Worm (Caenorhabditis elegans) whole organism, young adult: ENCODE results near the gene Y97E10AR.8.

Experiments used
- F49E8.2 ChIP-seq: sonication (generic microtip); optimal IDR thresholded peaks from 3 replicates; lab custom pipeline; 2017; ENCODE audit warnings: missing genetic modification characterization, mild to moderate bottlenecking, missing compliant biosample characterization, antibody characterized with exemption, moderate library complexity; ENCODE audit not compliant: insufficient read depth
- F57C9.4 ChIP-seq: sonication (generic microtip); optimal IDR thresholded peaks from 2 replicates; lab custom pipeline; 2017; ENCODE audit warnings: mild to moderate bottlenecking, missing genetic modification characterization, missing compliant biosample characterization
- K12H6.12 ChIP-seq: fragments of 200-800 bp; sonication (Bioruptor generic); optimal IDR thresholded peaks from 2 replicates; lab custom pipeline; 2018; ENCODE audit warnings: mild to moderate bottlenecking, missing genetic modification characterization, missing compliant biosample characterization
- T26A5.8 ChIP-seq: sonication (generic microtip); optimal IDR thresholded peaks from 2 replicates; lab custom pipeline; 2016; ENCODE audit warnings: missing genetic modification characterization, missing compliant biosample characterization
- Y53F4B.3 ChIP-seq: fragments of 200-800 bp; sonication (Bioruptor generic); IDR thresholded peaks from 2 replicates; pipeline ENCODE4 v1.3.6; 2022; ENCODE audit warnings: missing genetic modification reagents, missing genetic modification characterization, missing compliant biosample characterization
- Y56A3A.18 ChIP-seq: fragments of 200-800 bp; sonication (Bioruptor generic); IDR thresholded peaks from 2 replicates; pipeline ENCODE4 v1.3.6; 2022; ENCODE audit warnings: missing genetic modification reagents, missing genetic modification characterization, missing compliant biosample characterization
- Y79H2A.3 ChIP-seq: fragments of 200-800 bp; sonication (Bioruptor generic); conservative IDR thresholded peaks from 2 replicates; pipeline ENCODE4 v1.3.6; 2022; ENCODE audit warnings: missing genetic modification reagents, missing genetic modification characterization, missing compliant biosample characterization
- Y95B8A.8 ChIP-seq: fragments of 200-800 bp; sonication (Bioruptor generic); IDR thresholded peaks from 2 replicates; pipeline ENCODE4 v1.3.6; 2022; ENCODE audit warnings: missing genetic modification reagents, missing genetic modification characterization, missing compliant biosample characterization
- akir-1 ChIP-seq: fragments of 200-800 bp; sonication (Bioruptor generic); optimal IDR thresholded peaks from 2 replicates; lab custom pipeline; 2018; ENCODE audit warnings: mild to moderate bottlenecking, missing genetic modification characterization, moderate library complexity, missing compliant biosample characterization
- ama-1 ChIP-seq, 3 experiments: fragments of 150-350 bp in 1 of 3; sonication (generic microtip) in 2 of 3; optimal IDR thresholded peaks; 2 replicates each; lab custom pipeline; 2014 to 2018; ENCODE audit warnings: missing biosample characterization in 2 of 3, missing genetic modification characterization in 2 of 3, missing genetic modification reagents in 2 of 3
- aptf-2 ChIP-seq: fragments of 200-800 bp; sonication (Bioruptor generic); conservative IDR thresholded peaks from 2 replicates; pipeline ENCODE4 v1.3.6; 2022; ENCODE audit warnings: missing genetic modification reagents, missing genetic modification characterization, missing compliant biosample characterization
- atf-7 ChIP-seq: sonication (generic microtip); optimal IDR thresholded peaks from 2 replicates; lab custom pipeline; 2017; ENCODE audit warnings: mild to moderate bottlenecking, missing genetic modification characterization, missing compliant biosample characterization
- attf-3 ChIP-seq: fragments of 200-800 bp; sonication (Bioruptor generic); conservative IDR thresholded peaks from 2 replicates; pipeline ENCODE4 v1.3.6; 2022; ENCODE audit warnings: missing genetic modification reagents, missing genetic modification characterization, missing compliant biosample characterization
- attf-5 ChIP-seq: fragments of 200-800 bp; sonication (Bioruptor generic); optimal IDR thresholded peaks from 2 replicates; lab custom pipeline; 2018; ENCODE audit warnings: mild to moderate bottlenecking, missing genetic modification characterization, missing compliant biosample characterization
- ccch-3 ChIP-seq: fragments of 200-800 bp; sonication (Bioruptor generic); optimal IDR thresholded peaks from 2 replicates; lab custom pipeline; 2018; ENCODE audit warnings: mild to moderate bottlenecking, missing genetic modification characterization, missing compliant biosample characterization
- ceh-40 ChIP-seq: fragments of 200-800 bp; sonication (Bioruptor generic); IDR thresholded peaks from 2 replicates; pipeline ENCODE4 v1.3.6; 2022; ENCODE audit warnings: missing genetic modification characterization, missing compliant biosample characterization
- dox-1 ChIP-seq: fragments of 200-800 bp; sonication (Bioruptor generic); IDR thresholded peaks from 2 replicates; pipeline ENCODE4 v1.3.6; 2022; ENCODE audit warnings: missing genetic modification reagents, missing genetic modification characterization, missing compliant biosample characterization
- dpff-1 ChIP-seq: sonication (generic microtip); optimal IDR thresholded peaks from 2 replicates; lab custom pipeline; 2017; ENCODE audit warnings: mild to moderate bottlenecking, missing genetic modification characterization, missing compliant biosample characterization
- dpl-1 ChIP-seq: fragments of 150-350 bp; optimal IDR thresholded peaks from 2 replicates; lab custom pipeline; 2014; ENCODE audit warnings: missing biosample characterization, missing genetic modification reagents, missing genetic modification characterization
- egrh-3 ChIP-seq: fragments of 200-800 bp; sonication (Bioruptor generic); IDR thresholded peaks from 2 replicates; pipeline ENCODE4 v1.3.6; 2022; ENCODE audit warnings: missing genetic modification reagents, missing genetic modification characterization, missing compliant biosample characterization
- ekl-4 ChIP-seq: fragments of 200-800 bp; sonication (Bioruptor generic); IDR thresholded peaks from 2 replicates; pipeline ENCODE4 v1.3.6; 2022; ENCODE audit warnings: missing genetic modification reagents, missing genetic modification characterization, missing compliant biosample characterization
- ets-4 ChIP-seq: fragments of 200-800 bp; sonication (Bioruptor generic); optimal IDR thresholded peaks from 2 replicates; lab custom pipeline; 2018; ENCODE audit warnings: mild to moderate bottlenecking, missing genetic modification characterization, missing compliant biosample characterization
- fkh-3 ChIP-seq: sonication (generic microtip); optimal IDR thresholded peaks from 2 replicates; lab custom pipeline; 2016; ENCODE audit warnings: mild to moderate bottlenecking, missing genetic modification characterization, missing compliant biosample characterization
- gei-17 ChIP-seq: fragments of 200-800 bp; sonication (Bioruptor generic); optimal IDR thresholded peaks from 2 replicates; lab custom pipeline; 2018; ENCODE audit warnings: mild to moderate bottlenecking, missing genetic modification characterization, missing compliant biosample characterization
- hlh-26 ChIP-seq: fragments of 200-800 bp; sonication (Bioruptor generic); conservative IDR thresholded peaks from 2 replicates; pipeline ENCODE4 v1.3.6; 2022; ENCODE audit warnings: missing genetic modification reagents, missing genetic modification characterization, missing compliant biosample characterization
- let-526 ChIP-seq: fragments of 200-800 bp; sonication (Bioruptor generic); IDR thresholded peaks from 2 replicates; pipeline ENCODE4 v1.3.6; 2022; ENCODE audit warnings: missing genetic modification reagents, missing genetic modification characterization, missing compliant biosample characterization
- lin-35 ChIP-seq, 3 experiments: fragments of 150-350 bp in 2 of 3; sonication (generic microtip) in 1 of 3; optimal IDR thresholded peaks; 2 replicates each; lab custom pipeline; 2014 to 2018; ENCODE audit warnings: missing biosample characterization in 3 of 3, missing genetic modification characterization in 3 of 3, missing genetic modification reagents in 3 of 3
- madf-10 ChIP-seq: sonication (generic microtip); optimal IDR thresholded peaks from 2 replicates; lab custom pipeline; 2016; ENCODE audit warnings: mild to moderate bottlenecking, missing genetic modification characterization, missing compliant biosample characterization
- madf-6 ChIP-seq: fragments of 200-800 bp; sonication (Bioruptor generic); IDR thresholded peaks from 2 replicates; pipeline ENCODE4 v1.3.6; 2022; ENCODE audit warnings: missing genetic modification reagents, missing genetic modification characterization, missing compliant biosample characterization
- mxl-1 ChIP-seq: sonication (generic microtip); optimal IDR thresholded peaks from 2 replicates; lab custom pipeline; 2016; ENCODE audit warnings: missing genetic modification characterization, missing compliant biosample characterization
- nfya-2 ChIP-seq: fragments of 200-800 bp; sonication (Bioruptor generic); IDR thresholded peaks from 2 replicates; pipeline ENCODE4 v1.3.6; 2022; ENCODE audit warnings: missing genetic modification reagents, missing genetic modification characterization, missing compliant biosample characterization
- pha-4 ChIP-seq: fragments of 150-350 bp; sonication (generic microtip); optimal IDR thresholded peaks from 2 replicates; lab custom pipeline; 2014; ENCODE audit warnings: missing biosample characterization, missing genetic modification reagents, missing genetic modification characterization
- rcor-1 ChIP-seq: fragments of 200-800 bp; sonication (Bioruptor generic); IDR thresholded peaks from 2 replicates; pipeline ENCODE4 v1.3.6; 2022; ENCODE audit warnings: missing genetic modification reagents, missing genetic modification characterization, missing compliant biosample characterization
- repo-1 ChIP-seq: sonication (generic microtip); optimal IDR thresholded peaks from 2 replicates; lab custom pipeline; 2017; ENCODE audit warnings: mild to moderate bottlenecking, missing genetic modification characterization, missing compliant biosample characterization
- sdz-38 ChIP-seq: sonication (generic microtip); optimal IDR thresholded peaks from 2 replicates; lab custom pipeline; 2016; ENCODE audit warnings: missing genotype, missing genetic modification characterization, missing compliant biosample characterization
- snpc-1.1 ChIP-seq: sonication (generic microtip); optimal IDR thresholded peaks from 2 replicates; lab custom pipeline; 2017; ENCODE audit warnings: missing genetic modification characterization, mild to moderate bottlenecking, missing compliant biosample characterization, antibody characterized with exemption, moderate library complexity, missing genotype, missing genetic modification reagents; ENCODE audit not compliant: insufficient read depth
- snpc-3.4 ChIP-seq: sonication (generic microtip); optimal IDR thresholded peaks from 2 replicates; lab custom pipeline; 2017; ENCODE audit warnings: missing genetic modification characterization, mild to moderate bottlenecking, missing compliant biosample characterization, antibody characterized with exemption, moderate library complexity, missing genotype, missing genetic modification reagents
- snpc-4 ChIP-seq, 5 experiments: fragments of 150-350 bp in 1 of 5; sonication (generic microtip) in 4 of 5; optimal IDR thresholded peaks; 2 replicates each; lab custom pipeline; 2014 to 2018; ENCODE audit warnings: missing genetic modification characterization in 5 of 5, missing biosample characterization in 3 of 5, antibody characterized with exemption in 2 of 5, mild to moderate bottlenecking in 2 of 5, missing compliant biosample characterization in 2 of 5, missing genotype in 2 of 5, moderate library complexity in 2 of 5, missing genetic modification reagents in 1 of 5
- sptf-2 ChIP-seq: fragments of 200-800 bp; sonication (Bioruptor generic); optimal IDR thresholded peaks from 2 replicates; lab custom pipeline; 2018; ENCODE audit warnings: mild to moderate bottlenecking, missing genetic modification characterization, missing compliant biosample characterization
- tlf-1 ChIP-seq: fragments of 200-800 bp; sonication (Bioruptor generic); optimal IDR thresholded peaks from 2 replicates; lab custom pipeline; 2018; ENCODE audit warnings: mild to moderate bottlenecking, missing genetic modification characterization, missing compliant biosample characterization
- unc-130 ChIP-seq: sonication (generic microtip); optimal IDR thresholded peaks from 2 replicates; lab custom pipeline; 2016; ENCODE audit warnings: missing genetic modification reagents, missing genetic modification characterization, missing compliant biosample characterization
- ztf-25 ChIP-seq: fragments of 200-800 bp; sonication (Bioruptor generic); IDR thresholded peaks from 2 replicates; pipeline ENCODE4 v1.3.6; 2022; ENCODE audit warnings: missing genetic modification reagents, missing genetic modification characterization, missing compliant biosample characterization
- ztf-3 ChIP-seq: fragments of 200-800 bp; sonication (Bioruptor generic); optimal IDR thresholded peaks from 2 replicates; lab custom pipeline; 2018; ENCODE audit warnings: mild to moderate bottlenecking, missing genetic modification characterization, missing compliant biosample characterization
- ztf-6 ChIP-seq: fragments of 200-800 bp; sonication (Bioruptor generic); IDR thresholded peaks from 2 replicates; pipeline ENCODE4 v1.3.6; 2022; ENCODE audit warnings: missing genetic modification reagents, missing genetic modification characterization, missing compliant biosample characterization

Gene Y97E10AR.8

DNA sequence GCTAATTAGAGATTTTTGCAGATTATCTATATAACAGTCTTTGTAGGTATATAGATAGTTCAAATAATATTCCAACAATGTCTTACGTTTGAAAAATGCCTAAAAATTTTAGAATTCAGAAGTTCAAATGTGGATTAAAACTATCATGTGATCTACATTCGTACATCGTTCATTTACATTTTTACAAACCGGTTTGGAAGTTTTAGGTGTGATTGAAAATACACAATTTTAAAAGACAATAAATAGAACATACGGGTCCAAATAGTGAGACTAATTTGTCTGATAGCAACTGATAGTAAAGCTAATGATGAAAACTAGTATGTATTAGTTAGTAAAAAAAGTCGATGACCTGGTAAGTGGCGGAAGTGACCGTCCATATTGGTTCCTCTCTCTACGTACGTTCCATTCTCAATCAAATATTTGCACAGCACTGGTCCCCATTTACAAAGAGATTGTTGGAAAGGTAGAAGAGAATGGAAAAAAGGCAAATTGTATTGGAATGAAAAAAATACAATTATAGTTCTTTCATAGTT is 36.3 kb downstream of the Y97E10AR.8 start:
- TF ChIP-seq pha-4 (tag; lab: Kevin White, UChicago) = no peak
- TF ChIP-seq ets-4 (GFP tag; lab: Kevin White, UChicago) = no peak
- no peak for TF ChIP-seq ztf-25 (GFP tag; lab: Robert Waterston, UW)
- no peak for TF ChIP-seq dpl-1 (GFP tag; lab: Kevin White, UChicago)
- TF ChIP-seq snpc-3.4 (tag; lab: Kevin White, UChicago) = no peak
- TF ChIP-seq T26A5.8 (tag; lab: Kevin White, UChicago) = no peak
- no peak for TF ChIP-seq attf-5
- TF ChIP-seq, all 124 proteins: peak for 0

DNA sequence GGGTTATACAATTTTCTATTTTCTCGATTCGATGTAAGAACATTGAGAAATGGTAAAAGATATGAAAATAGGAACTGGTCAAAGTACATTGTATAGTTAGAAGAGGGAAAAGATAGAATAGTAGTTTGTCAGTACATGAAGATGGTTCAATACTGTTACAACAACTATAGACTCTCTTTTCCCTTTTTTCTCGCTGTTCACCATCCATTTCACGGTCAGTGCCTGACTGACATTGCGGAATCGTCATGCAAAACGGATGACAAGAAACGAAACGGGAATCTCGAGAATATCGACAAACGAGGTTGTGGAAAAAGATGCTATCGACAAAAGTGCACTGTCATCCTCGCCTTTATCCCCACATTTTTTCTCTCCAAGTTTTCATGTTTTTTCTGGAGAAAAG is 38.6 kb downstream of the Y97E10AR.8 start:
- no peak for TF ChIP-seq dox-1 (GFP tag; lab: Robert Waterston, UW)
- TF ChIP-seq hlh-26 (GFP tag; lab: Robert Waterston, UW) = no peak
- no peak for TF ChIP-seq ama-1 (optimal IDR thresholded peaks at IDR 0.05; lab: Kevin White, UChicago)
- TF ChIP-seq ama-1 (GFP tag; optimal IDR thresholded peaks at IDR 0.05; lab: Kevin White, UChicago) = no peak
- no peak for TF ChIP-seq sdz-38
- TF ChIP-seq attf-3 (GFP tag; lab: Robert Waterston, UW) = no peak
- no peak for TF ChIP-seq egrh-3 (GFP tag; lab: Robert Waterston, UW)
- no peak for TF ChIP-seq nfya-2 (GFP tag; lab: Robert Waterston, UW)
- no peak for TF ChIP-seq ekl-4
- TF ChIP-seq snpc-3.4 (tag; lab: Kevin White, UChicago) = no peak
- TF ChIP-seq attf-5 = no peak
- TF ChIP-seq Y79H2A.3 (GFP tag; lab: Robert Waterston, UW) = no peak
- no peak for TF ChIP-seq ztf-3
- TF ChIP-seq F57C9.4 (tag; lab: Kevin White, UChicago) = no peak
- no peak for TF ChIP-seq atf-7
- no peak for TF ChIP-seq ztf-6 (GFP tag; lab: Robert Waterston, UW)
- no peak for TF ChIP-seq rcor-1 (GFP tag; lab: Robert Waterston, UW)
- no peak for TF ChIP-seq let-526 (GFP tag; lab: Robert Waterston, UW)
- TF ChIP-seq, all 124 proteins: peak for 0

DNA sequence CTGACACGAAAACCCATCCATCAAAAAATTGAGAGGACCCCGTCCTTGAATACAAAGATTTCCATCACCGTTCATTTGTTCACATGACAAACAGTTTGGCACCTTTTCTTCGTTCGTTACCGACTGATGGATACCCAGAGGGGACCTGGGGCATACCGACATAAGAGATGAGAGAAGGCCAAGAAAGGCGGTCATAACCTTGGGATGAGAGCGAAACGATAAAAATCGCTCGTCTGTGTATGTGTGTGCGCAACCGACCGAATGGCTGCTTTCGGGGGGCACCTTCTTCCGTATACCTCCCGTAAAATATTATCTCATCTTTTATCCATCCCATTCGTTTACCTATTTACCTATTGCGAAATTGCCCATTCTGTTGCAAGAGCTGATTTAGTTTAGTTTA is 39.9 kb downstream of the Y97E10AR.8 start:
- TF ChIP-seq F49E8.2 (no peak), T26A5.8 (tag; lab: Kevin White, UChicago) (no peak), ccch-3 (no peak), gei-17 (no peak), madf-6 (GFP tag; lab: Robert Waterston, UW) (no peak), dpff-1 (tag; lab: Kevin White, UChicago) (no peak), aptf-2 (GFP tag; lab: Robert Waterston, UW) (no peak), K12H6.12 (tag; lab: Kevin White, UChicago) (no peak), madf-10 (tag; lab: Kevin White, UChicago) (no peak), tlf-1 (GFP tag; lab: Kevin White, UChicago) (no peak), akir-1 (no peak), lin-35 (GFP tag; optimal IDR thresholded peaks at IDR 0.05; lab: Kevin White, UChicago) (no peak), repo-1 (tag; lab: Kevin White, UChicago) (no peak), Y79H2A.3 (GFP tag; lab: Robert Waterston, UW) (no peak), sptf-2 (no peak)

DNA sequence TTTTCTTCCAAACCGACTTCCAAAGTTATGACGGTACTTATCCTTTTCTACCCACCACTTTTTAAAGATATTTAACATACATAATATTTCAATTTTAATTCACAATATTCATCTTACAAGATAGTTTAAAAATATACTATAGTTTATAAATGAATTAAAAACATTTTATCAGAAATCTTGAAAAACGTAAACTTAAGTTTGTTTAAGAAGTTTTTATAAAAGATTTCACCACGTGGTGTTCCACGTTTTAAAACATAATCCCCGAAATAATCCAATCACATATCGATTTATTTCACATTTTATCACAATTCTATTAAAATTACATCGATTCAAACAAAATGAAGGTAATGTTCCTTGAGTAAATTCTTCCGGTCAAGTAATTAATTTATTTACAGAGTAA is 41.6 kb downstream of the Y97E10AR.8 start, which contains the start of gene ZC513.3:
ZC513.3 (plus strand) TSS at position 301 of the 400 bp plus-strand sequence.
- TF ChIP-seq ceh-40 (GFP tag; lab: Robert Waterston, UW) (no peak), lin-35 (GFP tag; optimal IDR thresholded peaks at IDR 0.05; lab: Kevin White, UChicago) (no peak), Y53F4B.3 (GFP tag; lab: Robert Waterston, UW) (no peak), unc-130 (no peak), K12H6.12 (tag; lab: Kevin White, UChicago) (no peak), Y56A3A.18 (GFP tag; lab: Robert Waterston, UW) (no peak), snpc-1.1 (tag; lab: Kevin White, UChicago) (no peak), snpc-4 (GFP tag; optimal IDR thresholded peaks at IDR 0.05; lab: Kevin White, UChicago) (no peak), snpc-4 (tag; optimal IDR thresholded peaks at IDR 0.05; lab: Kevin White, UChicago) (no peak), Y95B8A.8 (GFP tag; lab: Robert Waterston, UW) (no peak), fkh-3 (no peak), atf-7 (no peak), mxl-1 (tag; lab: Kevin White, UChicago) (no peak), hlh-26 (GFP tag; lab: Robert Waterston, UW) (no peak)
